Worm (Caenorhabditis elegans) whole organism, late embryonic: ENCODE data around the gene secs-1.

Experiments used
- C08G9.2 ChIP-seq: sonication (generic microtip); optimal IDR thresholded peaks from 2 replicates; lab custom pipeline; 2016; ENCODE audit warnings: mild to moderate bottlenecking, missing genetic modification characterization, moderate library complexity, missing compliant biosample characterization
- F13H6.1 ChIP-seq: sonication (generic microtip); optimal IDR thresholded peaks from 2 replicates; lab custom pipeline; 2016; ENCODE audit warnings: missing genetic modification characterization, missing compliant biosample characterization
- K02D7.2 ChIP-seq: sonication (generic microtip); optimal IDR thresholded peaks from 2 replicates; lab custom pipeline; 2017; ENCODE audit warnings: mild to moderate bottlenecking, missing genetic modification characterization, missing compliant biosample characterization
- T23F11.4 ChIP-seq: fragments of 200-800 bp; sonication (Bioruptor generic); optimal IDR thresholded peaks from 2 replicates; lab custom pipeline; 2018; ENCODE audit warnings: mild to moderate bottlenecking, missing genetic modification characterization, missing compliant biosample characterization
- Y22D7AL.16 ChIP-seq: sonication (generic microtip); optimal IDR thresholded peaks from 2 replicates; lab custom pipeline; 2016; ENCODE audit warnings: missing genetic modification characterization, missing compliant biosample characterization
- ama-1 ChIP-seq: fragments of 150-350 bp; optimal IDR thresholded peaks from 2 replicates; lab custom pipeline; 2014
- ceh-19 ChIP-seq: fragments of 200-800 bp; sonication (Bioruptor generic); optimal IDR thresholded peaks from 2 replicates; lab custom pipeline; 2018; ENCODE audit warnings: mild to moderate bottlenecking, missing genetic modification characterization, missing compliant biosample characterization
- ceh-22 ChIP-seq: sonication (generic microtip); optimal IDR thresholded peaks from 2 replicates; lab custom pipeline; 2017; ENCODE audit warnings: missing biosample characterization, missing genetic modification characterization
- ceh-31 ChIP-seq: sonication (generic microtip); optimal IDR thresholded peaks from 2 replicates; lab custom pipeline; 2016; ENCODE audit warnings: missing genetic modification characterization, missing compliant biosample characterization
- ceh-34 ChIP-seq: sonication (generic microtip); optimal IDR thresholded peaks from 2 replicates; lab custom pipeline; 2016; ENCODE audit warnings: mild to moderate bottlenecking, missing genetic modification characterization, missing compliant biosample characterization
- ceh-45 ChIP-seq: fragments of 200-800 bp; sonication (Bioruptor generic); IDR thresholded peaks from 2 replicates; pipeline ENCODE4 v1.3.6; 2022; ENCODE audit warnings: missing genetic modification reagents, missing genetic modification characterization, missing compliant biosample characterization
- ceh-48 ChIP-seq: sonication (generic microtip); optimal IDR thresholded peaks from 2 replicates; lab custom pipeline; 2016; ENCODE audit warnings: missing genetic modification characterization, inconsistent platforms, missing compliant biosample characterization
- ceh-9 ChIP-seq: sonication (generic microtip); optimal IDR thresholded peaks from 2 replicates; lab custom pipeline; 2016; ENCODE audit warnings: mild to moderate bottlenecking, missing genetic modification characterization, inconsistent platforms, missing compliant biosample characterization
- che-1 ChIP-seq: sonication (generic microtip); optimal IDR thresholded peaks from 2 replicates; lab custom pipeline; 2016; ENCODE audit warnings: mild to moderate bottlenecking, missing genetic modification characterization, missing compliant biosample characterization
- dmd-4 ChIP-seq: sonication (generic microtip); optimal IDR thresholded peaks from 2 replicates; lab custom pipeline; 2016; ENCODE audit warnings: borderline replicate concordance, missing genetic modification characterization, missing compliant biosample characterization
- dve-1 ChIP-seq: sonication (generic microtip); optimal IDR thresholded peaks from 2 replicates; lab custom pipeline; 2017; ENCODE audit warnings: antibody characterized with exemption, mild to moderate bottlenecking, missing genetic modification characterization, missing compliant biosample characterization
- elt-2 ChIP-seq: sonication (generic microtip); optimal IDR thresholded peaks from 2 replicates; lab custom pipeline; 2016; ENCODE audit warnings: missing genetic modification reagents, missing genetic modification characterization, missing compliant biosample characterization
- elt-4 ChIP-seq: sonication (generic microtip); optimal IDR thresholded peaks from 2 replicates; lab custom pipeline; 2016; ENCODE audit warnings: missing genetic modification characterization, missing compliant biosample characterization
- ets-4 ChIP-seq: sonication (generic microtip); optimal IDR thresholded peaks from 2 replicates; lab custom pipeline; 2016; ENCODE audit warnings: missing genetic modification characterization, missing compliant biosample characterization
- eyg-1 ChIP-seq: sonication (generic microtip); optimal IDR thresholded peaks from 2 replicates; lab custom pipeline; 2016; ENCODE audit warnings: missing genotype, missing genetic modification characterization, missing compliant biosample characterization
- fkh-10 ChIP-seq: fragments of 150-350 bp; optimal IDR thresholded peaks from 2 replicates; lab custom pipeline; 2014; ENCODE audit warnings: missing biosample characterization, missing genetic modification reagents, missing genetic modification characterization
- fkh-6 ChIP-seq: sonication (generic microtip); optimal IDR thresholded peaks from 2 replicates; lab custom pipeline; 2016; ENCODE audit warnings: missing genetic modification characterization, missing compliant biosample characterization
- gmeb-2 ChIP-seq: sonication (generic microtip); optimal IDR thresholded peaks from 2 replicates; lab custom pipeline; 2016; ENCODE audit warnings: missing genetic modification characterization, inconsistent platforms, missing compliant biosample characterization
- hlh-13 ChIP-seq: fragments of 200-800 bp; sonication (Bioruptor generic); optimal IDR thresholded peaks from 2 replicates; lab custom pipeline; 2018; ENCODE audit warnings: mild to moderate bottlenecking, missing genetic modification characterization, missing compliant biosample characterization
- hlh-30 ChIP-seq: sonication (generic microtip); optimal IDR thresholded peaks from 2 replicates; lab custom pipeline; 2017; ENCODE audit warnings: antibody characterized with exemption, missing genetic modification characterization, missing compliant biosample characterization; ENCODE audit not compliant: insufficient read depth
- hlh-6 ChIP-seq: sonication (generic microtip); optimal IDR thresholded peaks from 2 replicates; lab custom pipeline; 2016; ENCODE audit warnings: missing genotype, missing genetic modification characterization, missing compliant biosample characterization
- hlh-8 ChIP-seq: sonication (generic microtip); optimal IDR thresholded peaks from 2 replicates; lab custom pipeline; 2016; ENCODE audit warnings: missing genotype, missing genetic modification characterization, missing compliant biosample characterization
- lin-11 ChIP-seq: fragments of 200-800 bp; sonication (Bioruptor generic); optimal IDR thresholded peaks from 2 replicates; lab custom pipeline; 2018; ENCODE audit warnings: mild to moderate bottlenecking, missing genetic modification characterization, missing compliant biosample characterization
- mec-3 ChIP-seq: sonication (generic microtip); optimal IDR thresholded peaks from 2 replicates; lab custom pipeline; 2016; ENCODE audit warnings: borderline replicate concordance, missing genetic modification characterization, missing compliant biosample characterization
- nfya-1 ChIP-seq: sonication (generic microtip); optimal IDR thresholded peaks from 2 replicates; lab custom pipeline; 2017; ENCODE audit warnings: missing genetic modification characterization, mild to moderate bottlenecking, missing compliant biosample characterization, antibody characterized with exemption, moderate library complexity
- nhr-232 ChIP-seq: sonication (generic microtip); optimal IDR thresholded peaks from 2 replicates; lab custom pipeline; 2016; ENCODE audit warnings: missing genetic modification characterization, missing compliant biosample characterization
- pat-9 ChIP-seq: fragments of 200-800 bp; sonication (Bioruptor generic); optimal IDR thresholded peaks from 2 replicates; lab custom pipeline; 2018; ENCODE audit warnings: mild to moderate bottlenecking, missing genetic modification characterization, moderate library complexity, missing compliant biosample characterization
- pax-1 ChIP-seq: fragments of 150-350 bp; optimal IDR thresholded peaks from 2 replicates; lab custom pipeline; 2014; ENCODE audit warnings: missing biosample characterization, missing genetic modification characterization
- pha-2 ChIP-seq: sonication (generic microtip); optimal IDR thresholded peaks from 2 replicates; lab custom pipeline; 2017; ENCODE audit warnings: mild to moderate bottlenecking, missing genetic modification characterization, missing compliant biosample characterization
- pha-4 ChIP-seq: fragments of 150-350 bp; optimal IDR thresholded peaks from 2 replicates; lab custom pipeline; 2018; ENCODE audit warnings: missing biosample characterization, missing genetic modification reagents, missing genetic modification characterization
- pros-1 ChIP-seq: fragments of 150-350 bp; optimal IDR thresholded peaks from 2 replicates; lab custom pipeline; 2014; ENCODE audit warnings: missing biosample characterization, missing genetic modification reagents, missing genetic modification characterization
- ref-2 ChIP-seq: sonication (generic microtip); optimal IDR thresholded peaks from 2 replicates; lab custom pipeline; 2016; ENCODE audit warnings: missing genetic modification characterization, missing compliant biosample characterization
- sdc-2 ChIP-seq: sonication (generic microtip); optimal IDR thresholded peaks from 2 replicates; lab custom pipeline; 2016; ENCODE audit warnings: missing genotype, missing genetic modification characterization, missing compliant biosample characterization
- sox-2 ChIP-seq: fragments of 200-800 bp; sonication (Bioruptor generic); IDR thresholded peaks from 2 replicates; pipeline ENCODE4 v1.3.6; 2022; ENCODE audit warnings: missing genetic modification reagents, missing genetic modification characterization, missing compliant biosample characterization
- unc-3 ChIP-seq, 2 experiments: fragments of 200-800 bp in 1 of 2; sonication (Bioruptor generic) in 1 of 2; sonication (generic microtip) in 1 of 2; conservative IDR thresholded peaks in 1 of 2; optimal IDR thresholded peaks in 1 of 2; 2 replicates each; pipeline versions ENCODE4 v1.3.6 to Lab custom; 2016 to 2022; ENCODE audit warnings: missing compliant biosample characterization in 2 of 2, missing genetic modification characterization in 2 of 2, missing genetic modification reagents in 1 of 2
- unc-42 ChIP-seq: sonication (generic microtip); optimal IDR thresholded peaks from 2 replicates; lab custom pipeline; 2016; ENCODE audit warnings: missing genotype, missing genetic modification characterization, missing compliant biosample characterization
- unc-55 ChIP-seq: sonication (generic microtip); optimal IDR thresholded peaks from 2 replicates; lab custom pipeline; 2017; ENCODE audit warnings: missing biosample characterization, missing genetic modification reagents, missing genetic modification characterization
- unc-86 ChIP-seq: sonication (generic microtip); optimal IDR thresholded peaks from 2 replicates; lab custom pipeline; 2016; ENCODE audit warnings: missing genetic modification characterization, missing compliant biosample characterization
- zip-5 ChIP-seq: sonication (generic microtip); optimal IDR thresholded peaks from 2 replicates; lab custom pipeline; 2016; ENCODE audit warnings: missing genetic modification characterization, missing compliant biosample characterization

Gene secs-1

ce11 chrV:10804374-10804773 lies at the start of gene secs-1:
TSS of gene secs-1 (minus strand) at chrV:10804474.
- TF ChIP-seq sox-2 (GFP tag; lab: Robert Waterston, UW) = no peak
- no peak for TF ChIP-seq K02D7.2
- TF ChIP-seq ama-1 (lab: Kevin White, UChicago) = no peak
- TF ChIP-seq ceh-9 (tag; lab: Kevin White, UChicago) = no peak
- no peak for TF ChIP-seq nhr-232 (tag; lab: Kevin White, UChicago)
- TF ChIP-seq pax-1 (tag; lab: Kevin White, UChicago) = no peak
- no peak for TF ChIP-seq hlh-30
- no peak for TF ChIP-seq che-1 (tag; lab: Kevin White, UChicago)
- TF ChIP-seq ref-2 (tag; lab: Kevin White, UChicago) = no peak
- TF ChIP-seq mec-3 (tag; lab: Kevin White, UChicago) = no peak
- TF ChIP-seq Y22D7AL.16 (tag; lab: Kevin White, UChicago) = no peak
- no peak for TF ChIP-seq hlh-8
- TF ChIP-seq elt-4 (tag; lab: Kevin White, UChicago) = no peak
- TF ChIP-seq gmeb-2 (tag; lab: Kevin White, UChicago) = no peak
- no peak for TF ChIP-seq unc-42 (tag; lab: Kevin White, UChicago)
- no peak for TF ChIP-seq eyg-1
- TF ChIP-seq ceh-31 (tag; lab: Kevin White, UChicago) = no peak
- no peak for TF ChIP-seq ceh-22 (tag; lab: Kevin White, UChicago)
- TF ChIP-seq, all 69 proteins: peak for 0

ce11 chrV:10846893-10847292 lies 42.6 kb upstream of the secs-1 start, which contains the start of gene C29A12.6:
TSS of gene C29A12.6 (plus strand) at chrV:10847193.
- TF ChIP-seq T23F11.4 (GFP tag; lab: Kevin White, UChicago) = no peak
- TF ChIP-seq fkh-10 = no peak
- TF ChIP-seq ref-2 (tag; lab: Kevin White, UChicago) = no peak
- no peak for TF ChIP-seq pat-9 (tag; lab: Kevin White, UChicago)
- no peak for TF ChIP-seq dve-1 (tag; lab: Kevin White, UChicago)
- no peak for TF ChIP-seq hlh-13
- TF ChIP-seq sdc-2 = no peak
- TF ChIP-seq pros-1 (tag; lab: Kevin White, UChicago) = no peak
- TF ChIP-seq nfya-1 (tag; lab: Kevin White, UChicago) = no peak
- TF ChIP-seq ceh-19 (GFP tag; lab: Kevin White, UChicago) = no peak
- TF ChIP-seq pha-2 (tag; lab: Kevin White, UChicago) = no peak
- no peak for TF ChIP-seq lin-11 (tag; lab: Kevin White, UChicago)
- no peak for TF ChIP-seq fkh-6 (tag; lab: Kevin White, UChicago)
- no peak for TF ChIP-seq gmeb-2 (tag; lab: Kevin White, UChicago)
- no peak for TF ChIP-seq unc-86
- TF ChIP-seq ceh-48 = no peak
- TF ChIP-seq dmd-4 (tag; lab: Kevin White, UChicago) = no peak
- TF ChIP-seq, all 69 proteins: peak for 0

- TF ChIP-seq Y22D7AL.16 (tag; lab: Kevin White, UChicago) (no peak), ets-4 (no peak), unc-42 (tag; lab: Kevin White, UChicago) (peak; percentile 51), zip-5 (no peak), C08G9.2 (no peak)
- TF ChIP-seq, all 69 proteins: peak for 1
Observed at ce11 chrV:10839398-10839797, 35.1 kb upstream of the secs-1 start.

ce11 chrV:10838204-10838603 lies 33.9 kb upstream of the secs-1 start:
- TF ChIP-seq nhr-232 (tag; lab: Kevin White, UChicago) (no peak), pax-1 (tag; lab: Kevin White, UChicago) (no peak), dve-1 (tag; lab: Kevin White, UChicago) (no peak), ceh-31 (tag; lab: Kevin White, UChicago) (no peak), pha-4 (no peak), ceh-22 (tag; lab: Kevin White, UChicago) (no peak), unc-3 (GFP tag; conservative IDR thresholded peaks at IDR 0.05; lab: Robert Waterston, UW) (no peak), unc-3 (tag; optimal IDR thresholded peaks at IDR 0.05; lab: Kevin White, UChicago) (no peak), C08G9.2 (no peak), unc-55 (GFP tag; lab: Kevin White, UChicago) (no peak), elt-2 (no peak), ref-2 (tag; lab: Kevin White, UChicago) (no peak), F13H6.1 (tag; lab: Kevin White, UChicago) (no peak), ceh-9 (tag; lab: Kevin White, UChicago) (no peak), eyg-1 (no peak), hlh-6 (tag; lab: Kevin White, UChicago) (no peak), pros-1 (tag; lab: Kevin White, UChicago) (no peak), ceh-34 (tag; lab: Kevin White, UChicago) (no peak), ceh-45 (GFP tag; lab: Robert Waterston, UW) (no peak), sdc-2 (no peak)
